Worm (Caenorhabditis elegans) whole organism, late embryonic: ENCODE measurements around the gene hhat-2.
A peak's percentile ranks its signal among the peaks of the same experiment; 100 is the strongest.

ENCODE experiments used
- F13H6.1 ChIP-seq: sonication (generic microtip); optimal IDR thresholded peaks from 2 replicates; lab custom pipeline; 2016; ENCODE audit warnings: missing genetic modification characterization, missing compliant biosample characterization
- K09A11.1 ChIP-seq: sonication (generic microtip); optimal IDR thresholded peaks from 2 replicates; lab custom pipeline; 2017; ENCODE audit warnings: antibody characterized with exemption, mild to moderate bottlenecking, missing genetic modification characterization, missing compliant biosample characterization; ENCODE audit not compliant: insufficient read depth
- ama-1 ChIP-seq: fragments of 150-350 bp; optimal IDR thresholded peaks from 2 replicates; lab custom pipeline; 2014
- ceh-14 ChIP-seq: sonication (generic microtip); optimal IDR thresholded peaks from 2 replicates; lab custom pipeline; 2016; ENCODE audit warnings: missing genotype, missing genetic modification characterization, missing compliant biosample characterization
- ceh-19 ChIP-seq: fragments of 200-800 bp; sonication (Bioruptor generic); optimal IDR thresholded peaks from 2 replicates; lab custom pipeline; 2018; ENCODE audit warnings: mild to moderate bottlenecking, missing genetic modification characterization, missing compliant biosample characterization
- ceh-2 ChIP-seq: sonication (generic microtip); optimal IDR thresholded peaks from 2 replicates; lab custom pipeline; 2016; ENCODE audit warnings: missing genotype, missing genetic modification characterization, missing compliant biosample characterization
- ceh-22 ChIP-seq: sonication (generic microtip); optimal IDR thresholded peaks from 2 replicates; lab custom pipeline; 2017; ENCODE audit warnings: missing biosample characterization, missing genetic modification characterization
- ceh-30 ChIP-seq: fragments of 150-350 bp; optimal IDR thresholded peaks from 2 replicates; lab custom pipeline; 2014; ENCODE audit warnings: missing biosample characterization, missing genetic modification characterization
- ceh-34 ChIP-seq: sonication (generic microtip); optimal IDR thresholded peaks from 2 replicates; lab custom pipeline; 2016; ENCODE audit warnings: mild to moderate bottlenecking, missing genetic modification characterization, missing compliant biosample characterization
- ceh-45 ChIP-seq: fragments of 200-800 bp; sonication (Bioruptor generic); IDR thresholded peaks from 2 replicates; pipeline ENCODE4 v1.3.6; 2022; ENCODE audit warnings: missing genetic modification reagents, missing genetic modification characterization, missing compliant biosample characterization
- ceh-48 ChIP-seq: sonication (generic microtip); optimal IDR thresholded peaks from 2 replicates; lab custom pipeline; 2016; ENCODE audit warnings: missing genetic modification characterization, inconsistent platforms, missing compliant biosample characterization
- ceh-6 ChIP-seq: fragments of 200-800 bp; sonication (Bioruptor generic); optimal IDR thresholded peaks from 2 replicates; lab custom pipeline; 2018; ENCODE audit warnings: mild to moderate bottlenecking, missing genetic modification characterization, missing compliant biosample characterization
- ceh-9 ChIP-seq: sonication (generic microtip); optimal IDR thresholded peaks from 2 replicates; lab custom pipeline; 2016; ENCODE audit warnings: mild to moderate bottlenecking, missing genetic modification characterization, inconsistent platforms, missing compliant biosample characterization
- dve-1 ChIP-seq: sonication (generic microtip); optimal IDR thresholded peaks from 2 replicates; lab custom pipeline; 2017; ENCODE audit warnings: antibody characterized with exemption, mild to moderate bottlenecking, missing genetic modification characterization, missing compliant biosample characterization
- elt-2 ChIP-seq: sonication (generic microtip); optimal IDR thresholded peaks from 2 replicates; lab custom pipeline; 2016; ENCODE audit warnings: missing genetic modification reagents, missing genetic modification characterization, missing compliant biosample characterization
- fax-1 ChIP-seq: sonication (generic microtip); optimal IDR thresholded peaks from 2 replicates; lab custom pipeline; 2016; ENCODE audit warnings: missing genotype, missing genetic modification characterization, missing compliant biosample characterization
- fkh-10 ChIP-seq: fragments of 150-350 bp; optimal IDR thresholded peaks from 2 replicates; lab custom pipeline; 2014; ENCODE audit warnings: missing biosample characterization, missing genetic modification reagents, missing genetic modification characterization
- fkh-6 ChIP-seq: sonication (generic microtip); optimal IDR thresholded peaks from 2 replicates; lab custom pipeline; 2016; ENCODE audit warnings: missing genetic modification characterization, missing compliant biosample characterization
- gmeb-2 ChIP-seq: sonication (generic microtip); optimal IDR thresholded peaks from 2 replicates; lab custom pipeline; 2016; ENCODE audit warnings: missing genetic modification characterization, inconsistent platforms, missing compliant biosample characterization
- hlh-15 ChIP-seq: sonication (generic microtip); optimal IDR thresholded peaks from 2 replicates; lab custom pipeline; 2016; ENCODE audit warnings: missing genetic modification characterization, missing compliant biosample characterization
- hlh-30 ChIP-seq: sonication (generic microtip); optimal IDR thresholded peaks from 2 replicates; lab custom pipeline; 2017; ENCODE audit warnings: antibody characterized with exemption, missing genetic modification characterization, missing compliant biosample characterization; ENCODE audit not compliant: insufficient read depth
- lim-6 ChIP-seq: sonication (generic microtip); optimal IDR thresholded peaks from 2 replicates; lab custom pipeline; 2016; ENCODE audit warnings: missing genetic modification characterization, missing compliant biosample characterization
- mec-3 ChIP-seq: sonication (generic microtip); optimal IDR thresholded peaks from 2 replicates; lab custom pipeline; 2016; ENCODE audit warnings: borderline replicate concordance, missing genetic modification characterization, missing compliant biosample characterization
- nfya-1 ChIP-seq: sonication (generic microtip); optimal IDR thresholded peaks from 2 replicates; lab custom pipeline; 2017; ENCODE audit warnings: missing genetic modification characterization, mild to moderate bottlenecking, missing compliant biosample characterization, antibody characterized with exemption, moderate library complexity
- nhr-232 ChIP-seq: sonication (generic microtip); optimal IDR thresholded peaks from 2 replicates; lab custom pipeline; 2016; ENCODE audit warnings: missing genetic modification characterization, missing compliant biosample characterization
- odd-2 ChIP-seq: sonication (generic microtip); optimal IDR thresholded peaks from 2 replicates; lab custom pipeline; 2017; ENCODE audit warnings: antibody characterized with exemption, mild to moderate bottlenecking, missing genetic modification characterization, missing compliant biosample characterization
- pag-3 ChIP-seq: sonication (generic microtip); optimal IDR thresholded peaks from 2 replicates; lab custom pipeline; 2016; ENCODE audit warnings: missing compliant biosample characterization, missing genetic modification characterization, borderline replicate concordance
- pat-9 ChIP-seq: fragments of 200-800 bp; sonication (Bioruptor generic); optimal IDR thresholded peaks from 2 replicates; lab custom pipeline; 2018; ENCODE audit warnings: mild to moderate bottlenecking, missing genetic modification characterization, moderate library complexity, missing compliant biosample characterization
- pha-2 ChIP-seq: sonication (generic microtip); optimal IDR thresholded peaks from 2 replicates; lab custom pipeline; 2017; ENCODE audit warnings: mild to moderate bottlenecking, missing genetic modification characterization, missing compliant biosample characterization
- pha-4 ChIP-seq: fragments of 150-350 bp; optimal IDR thresholded peaks from 2 replicates; lab custom pipeline; 2018; ENCODE audit warnings: missing biosample characterization, missing genetic modification reagents, missing genetic modification characterization
- pros-1 ChIP-seq: fragments of 150-350 bp; optimal IDR thresholded peaks from 2 replicates; lab custom pipeline; 2014; ENCODE audit warnings: missing biosample characterization, missing genetic modification reagents, missing genetic modification characterization
- ref-2 ChIP-seq: sonication (generic microtip); optimal IDR thresholded peaks from 2 replicates; lab custom pipeline; 2016; ENCODE audit warnings: missing genetic modification characterization, missing compliant biosample characterization
- sdc-2 ChIP-seq: sonication (generic microtip); optimal IDR thresholded peaks from 2 replicates; lab custom pipeline; 2016; ENCODE audit warnings: missing genotype, missing genetic modification characterization, missing compliant biosample characterization
- sox-2 ChIP-seq: fragments of 200-800 bp; sonication (Bioruptor generic); IDR thresholded peaks from 2 replicates; pipeline ENCODE4 v1.3.6; 2022; ENCODE audit warnings: missing genetic modification reagents, missing genetic modification characterization, missing compliant biosample characterization
- sox-4 ChIP-seq: sonication (generic microtip); optimal IDR thresholded peaks from 2 replicates; lab custom pipeline; 2017; ENCODE audit warnings: mild to moderate bottlenecking, missing genetic modification characterization, inconsistent platforms, missing compliant biosample characterization
- syd-9 ChIP-seq: sonication (generic microtip); optimal IDR thresholded peaks from 2 replicates; lab custom pipeline; 2016; ENCODE audit warnings: mild to moderate bottlenecking, missing genetic modification characterization, moderate library complexity, missing compliant biosample characterization
- tbx-2 ChIP-seq: sonication (generic microtip); optimal IDR thresholded peaks from 2 replicates; lab custom pipeline; 2016; ENCODE audit warnings: missing genetic modification characterization, missing compliant biosample characterization
- tbx-7 ChIP-seq: sonication (generic microtip); optimal IDR thresholded peaks from 2 replicates; lab custom pipeline; 2016; ENCODE audit warnings: missing genotype, missing genetic modification characterization, missing compliant biosample characterization
- unc-42 ChIP-seq: sonication (generic microtip); optimal IDR thresholded peaks from 2 replicates; lab custom pipeline; 2016; ENCODE audit warnings: missing genotype, missing genetic modification characterization, missing compliant biosample characterization
- unc-55 ChIP-seq: sonication (generic microtip); optimal IDR thresholded peaks from 2 replicates; lab custom pipeline; 2017; ENCODE audit warnings: missing biosample characterization, missing genetic modification reagents, missing genetic modification characterization
- unc-86 ChIP-seq: sonication (generic microtip); optimal IDR thresholded peaks from 2 replicates; lab custom pipeline; 2016; ENCODE audit warnings: missing genetic modification characterization, missing compliant biosample characterization
- zip-5 ChIP-seq: sonication (generic microtip); optimal IDR thresholded peaks from 2 replicates; lab custom pipeline; 2016; ENCODE audit warnings: missing genetic modification characterization, missing compliant biosample characterization
- ztf-16 ChIP-seq: sonication (generic microtip); optimal IDR thresholded peaks from 2 replicates; lab custom pipeline; 2017; ENCODE audit warnings: missing genetic modification characterization, missing compliant biosample characterization

hhat-2 gene

DNA sequence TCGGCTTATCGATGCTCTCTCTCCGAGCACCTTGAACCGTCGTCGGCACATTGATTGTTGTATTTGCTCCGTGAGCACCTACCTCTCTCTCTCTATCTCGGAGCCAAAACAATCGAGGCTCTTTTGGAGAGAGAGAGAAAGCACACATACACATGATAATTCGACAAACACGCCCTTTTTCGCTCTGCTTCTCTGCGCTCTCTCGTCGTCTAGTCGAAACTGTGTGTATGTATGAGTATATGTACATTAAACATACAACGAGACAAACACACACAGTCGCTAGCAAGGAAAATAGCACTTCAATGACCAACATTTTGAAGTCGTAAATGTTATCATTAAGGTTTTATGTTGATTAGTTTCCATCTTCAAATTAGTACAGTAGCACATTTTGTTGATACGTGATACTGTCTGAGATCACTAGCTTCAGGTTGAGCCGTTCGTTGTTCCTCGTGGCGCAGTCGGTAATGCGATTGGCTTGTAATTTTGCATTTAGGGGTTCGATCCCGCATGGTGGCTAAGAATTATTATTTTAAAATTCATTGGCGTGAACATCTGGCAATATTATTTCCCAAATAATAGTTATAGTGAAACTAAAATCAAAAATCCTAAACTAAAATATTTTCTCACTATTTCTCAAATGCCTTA is 46.1 kb upstream of the hhat-2 start (continued):
- no peak for TF ChIP-seq sox-2
- TF ChIP-seq hlh-15, result no peak
- TF ChIP-seq elt-2 (tag; lab: Kevin White, UChicago), result peak; percentile 58
- TF ChIP-seq ceh-48 (tag; lab: Kevin White, UChicago), result no peak
- TF ChIP-seq nfya-1 (tag; lab: Kevin White, UChicago), result peak; percentile 55
- TF ChIP-seq gmeb-2 (tag; lab: Kevin White, UChicago), result no peak
- no peak for TF ChIP-seq ceh-19 (GFP tag; lab: Kevin White, UChicago)
- no peak for TF ChIP-seq ref-2 (tag; lab: Kevin White, UChicago)
- TF ChIP-seq pag-3 (tag; lab: Kevin White, UChicago), result no peak
- TF ChIP-seq unc-55 (GFP tag; lab: Kevin White, UChicago), result no peak
- no peak for TF ChIP-seq F13H6.1
- no peak for TF ChIP-seq sdc-2 (tag; lab: Kevin White, UChicago)
- no peak for TF ChIP-seq tbx-7 (tag; lab: Kevin White, UChicago)
- no peak for TF ChIP-seq pha-4 (tag; lab: Kevin White, UChicago)
- no peak for TF ChIP-seq ceh-34
- TF ChIP-seq fkh-10, result no peak
- TF ChIP-seq zip-5 (tag; lab: Kevin White, UChicago), result no peak
- no peak for TF ChIP-seq pat-9
- peak; percentile 69 for TF ChIP-seq pha-2 (tag; lab: Kevin White, UChicago)
- peak; percentile 11 for TF ChIP-seq hlh-30 (tag; lab: Kevin White, UChicago)
- TF ChIP-seq ceh-45 (GFP tag; lab: Robert Waterston, UW), result no peak
- peak; percentile 24 for TF ChIP-seq sox-4 (tag; lab: Kevin White, UChicago)
- TF ChIP-seq K09A11.1, result no peak
- no peak for TF ChIP-seq ceh-30 (tag; lab: Kevin White, UChicago)
- TF ChIP-seq ceh-22 (tag; lab: Kevin White, UChicago), result peak; percentile 50
- TF ChIP-seq dve-1 (tag; lab: Kevin White, UChicago), result peak; percentile 34
- TF ChIP-seq mec-3 (tag; lab: Kevin White, UChicago), result no peak
- no peak for TF ChIP-seq ceh-2 (tag; lab: Kevin White, UChicago)
- TF ChIP-seq fax-1 (tag; lab: Kevin White, UChicago), result no peak
- no peak for TF ChIP-seq odd-2 (tag; lab: Kevin White, UChicago)
- TF ChIP-seq unc-86 (tag; lab: Kevin White, UChicago), result no peak
- TF ChIP-seq ceh-14 (tag; lab: Kevin White, UChicago), result no peak
- TF ChIP-seq tbx-2 (tag; lab: Kevin White, UChicago), result peak; percentile 43
- TF ChIP-seq ceh-9 (tag; lab: Kevin White, UChicago), result no peak
- no peak for TF ChIP-seq ceh-6 (GFP tag; lab: Kevin White, UChicago)
- TF ChIP-seq nhr-232 (tag; lab: Kevin White, UChicago), result no peak
- TF ChIP-seq unc-42, result peak; percentile 9
- no peak for TF ChIP-seq lim-6 (tag; lab: Kevin White, UChicago)
- TF ChIP-seq syd-9, result no peak
- TF ChIP-seq ztf-16 (tag; lab: Kevin White, UChicago), result no peak
- TF ChIP-seq fkh-6, result no peak
- no peak for TF ChIP-seq pros-1 (tag; lab: Kevin White, UChicago)
- no peak for TF ChIP-seq ama-1 (lab: Kevin White, UChicago)
- TF ChIP-seq, all 69 proteins: peak for 14
